Fruit fly (Drosophila melanogaster) whole organism, prepupa: Measurements from ENCODE around the gene Miga.
A peak's percentile ranks its signal among the peaks of the same experiment; 100 is the strongest.

Experiments used
- CG16779 ChIP-seq: fragments of 200-800 bp; sonication (Bioruptor generic); optimal IDR thresholded peaks from 3 replicates; lab custom pipeline; 2017; ENCODE audit warnings: missing biosample characterization, mild to moderate bottlenecking, missing genetic modification characterization
- CG8319 ChIP-seq: fragments of 200-800 bp; sonication (Bioruptor generic); optimal IDR thresholded peaks from 3 replicates; lab custom pipeline; 2016; ENCODE audit warnings: missing biosample characterization, missing genetic modification characterization
- Hr39 ChIP-seq: fragments of 200-800 bp; sonication (Bioruptor generic); optimal IDR thresholded peaks from 2 replicates; lab custom pipeline; 2016; ENCODE audit warnings: missing biosample characterization, missing genetic modification characterization
- Smox ChIP-seq: fragments of 200-800 bp; sonication (Bioruptor generic); optimal IDR thresholded peaks from 3 replicates; lab custom pipeline; 2016; ENCODE audit warnings: missing biosample characterization, missing genetic modification characterization
- fd85E ChIP-seq: fragments of 200-800 bp; sonication (Bioruptor generic); optimal IDR thresholded peaks from 3 replicates; lab custom pipeline; 2016; ENCODE audit warnings: missing biosample characterization, missing genetic modification characterization
- topi ChIP-seq: fragments of 200-800 bp; sonication (Bioruptor generic); optimal IDR thresholded peaks from 3 replicates; lab custom pipeline; 2016; ENCODE audit warnings: missing biosample characterization, missing genetic modification characterization

DNA sequence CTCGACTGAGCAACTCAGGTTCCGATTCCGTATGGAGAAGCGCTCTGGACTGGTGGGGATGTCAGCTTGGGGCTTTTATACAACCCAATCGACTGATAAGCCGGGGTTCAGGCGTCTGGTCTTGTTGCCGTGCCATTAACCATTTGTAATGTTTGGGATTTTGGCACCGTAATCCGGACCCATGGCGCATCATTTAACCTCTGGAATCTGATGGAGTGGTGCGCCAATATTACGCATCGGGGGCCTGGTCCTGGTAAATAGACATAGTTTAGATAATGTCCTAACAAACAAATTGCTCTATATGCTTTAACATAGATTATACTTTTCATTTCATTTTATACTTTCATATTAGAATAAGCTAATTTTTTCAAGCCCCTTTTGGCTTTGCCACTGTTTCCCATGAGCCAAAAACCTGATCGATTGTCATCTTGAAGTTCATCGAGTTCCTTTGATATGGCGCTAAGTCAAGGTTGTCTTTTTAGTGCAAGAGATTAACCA, 31.4 kb upstream of the Miga start, which contains the start of gene CG12116:
- TF ChIP-seq fd85E (GFP tag; lab: Kevin White, UChicago) (no peak), Hr39 (peak; percentile 24), topi (GFP tag; lab: Kevin White, UChicago) (no peak), Smox (peak; percentile 18), CG8319 (GFP tag; lab: Kevin White, UChicago) (no peak), CG16779 (tag; lab: Kevin White, UChicago) (no peak)
